Fruit fly (Drosophila melanogaster): Measurements from ENCODE around the gene Or2a.
A peak's percentile ranks its signal among the peaks of the same experiment; 100 is the strongest.

Gene Or2a

DNA sequence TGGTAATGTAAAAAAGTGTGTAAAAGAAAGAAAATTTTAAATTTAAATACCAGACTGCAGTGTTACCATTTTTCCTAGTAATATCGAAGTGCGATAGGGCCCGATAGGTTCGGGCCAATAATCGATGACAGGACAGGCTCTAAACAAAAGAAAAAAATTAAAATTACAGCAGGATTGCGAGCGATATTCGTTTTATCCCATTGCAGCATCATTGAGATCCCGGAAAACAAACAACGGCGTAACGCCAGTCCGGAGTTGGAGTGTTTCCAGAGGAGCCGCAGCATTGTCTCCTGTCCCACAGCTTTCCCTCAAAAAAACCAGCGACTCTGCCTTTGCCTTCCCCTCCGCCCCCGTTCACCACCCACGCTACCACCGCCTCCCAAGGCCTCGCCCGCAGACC is 20.9 kb upstream of the Or2a start, which contains the start of gene pcx (continued):
- TF ChIP-seq sisA (GFP tag; IDR thresholded peaks at IDR 0.05) (no peak), wor (GFP tag; IDR thresholded peaks at IDR 0.05) (no peak), HLH3B (GFP tag; IDR thresholded peaks at IDR 0.05) (no peak), ssp (GFP tag; IDR thresholded peaks at IDR 0.05) (no peak), CG1024 (GFP tag; IDR thresholded peaks at IDR 0.05) (no peak), z (GFP tag; IDR thresholded peaks at IDR 0.05) (no peak), CG32772 (GFP tag; IDR thresholded peaks at IDR 0.05) (no peak), nerfin-1 (tag; optimal IDR thresholded peaks at IDR 0.05) (no peak), CG13894 (tag; optimal IDR thresholded peaks at IDR 0.05) (no peak), Hand (GFP tag; optimal IDR thresholded peaks at IDR 0.05) (no peak), CG11696 (GFP tag; IDR thresholded peaks at IDR 0.05) (no peak), Gug (GFP tag; IDR thresholded peaks at IDR 0.05) (no peak), gro (GFP tag; optimal IDR thresholded peaks at IDR 0.05) (no peak), Dip2 (GFP tag; IDR thresholded peaks at IDR 0.05) (no peak), gfzf (GFP tag; optimal IDR thresholded peaks at IDR 0.05) (peak; percentile 50), Oli (tag; optimal IDR thresholded peaks at IDR 0.05) (no peak), Bdp1 (GFP tag; optimal IDR thresholded peaks at IDR 0.05) (no peak), NK7.1 (GFP tag; optimal IDR thresholded peaks at IDR 0.05) (no peak), Doc2 (GFP tag; IDR thresholded peaks at IDR 0.05) (no peak), Mrtf (GFP tag; IDR thresholded peaks at IDR 0.05) (no peak), Deaf1 (tag; optimal IDR thresholded peaks at IDR 0.05) (no peak), Hey (tag; optimal IDR thresholded peaks at IDR 0.05) (no peak), bcd (GFP tag; optimal IDR thresholded peaks at IDR 0.05) (no peak), CG6791 (GFP tag; IDR thresholded peaks at IDR 0.05; ENCODE audit: partially characterized antibody) (peak; percentile 61; the same call in 2 of the 3 replicates), Dek (tag; optimal IDR thresholded peaks at IDR 0.05) (no peak), CG6765 (GFP tag; optimal IDR thresholded peaks at IDR 0.05) (no peak), CG13775 (GFP tag; optimal IDR thresholded peaks at IDR 0.05) (no peak), croc (GFP tag; conservative IDR thresholded peaks at IDR 0.05) (no peak), dati (GFP tag; IDR thresholded peaks at IDR 0.05) (no peak), CG3065 (GFP tag; optimal IDR thresholded peaks at IDR 0.05) (no peak), Sox102F (GFP tag; optimal IDR thresholded peaks at IDR 0.05) (no peak), ara (GFP tag; IDR thresholded peaks at IDR 0.05) (no peak), Drgx (GFP tag; IDR thresholded peaks at IDR 0.05) (no peak), CG10959 (GFP tag; IDR thresholded peaks at IDR 0.05) (no peak), cas (GFP tag; IDR thresholded peaks at IDR 0.05) (no peak), lmd (GFP tag; IDR thresholded peaks at IDR 0.05) (no peak), CG6175 (GFP tag; IDR thresholded peaks at IDR 0.05) (no peak), CG6254 (GFP tag; optimal IDR thresholded peaks at IDR 0.05) (no peak), so (GFP tag; IDR thresholded peaks at IDR 0.05) (no peak), CG1529 (GFP tag; optimal IDR thresholded peaks at IDR 0.05) (no peak), CG32767 (GFP tag; IDR thresholded peaks at IDR 0.05) (no peak), ci (GFP tag; IDR thresholded peaks at IDR 0.05) (no peak), Mes4 (GFP tag; optimal IDR thresholded peaks at IDR 0.05) (no peak), kni (GFP tag; optimal IDR thresholded peaks at IDR 0.05) (no peak), crp (GFP tag; optimal IDR thresholded peaks at IDR 0.05) (no peak), usp (GFP tag; optimal IDR thresholded peaks at IDR 0.05) (no peak), pnt (GFP tag; optimal IDR thresholded peaks at IDR 0.05) (no peak), Kr (GFP tag; optimal IDR thresholded peaks at IDR 0.05) (no peak), Rx (GFP tag; IDR thresholded peaks at IDR 0.05) (no peak), Jarid2 (GFP tag; optimal IDR thresholded peaks at IDR 0.05) (no peak), CG8944 (GFP tag; optimal IDR thresholded peaks at IDR 0.05) (no peak), Dref (GFP tag; IDR thresholded peaks at IDR 0.05) (peak; percentile 81), hb (GFP tag; IDR thresholded peaks at IDR 0.05; ENCODE audit: partially characterized antibody) (peak; percentile 44; the same call in 1 of the 3 replicates)
